Fruit fly (Drosophila melanogaster): ENCODE measurements around the gene rtp.

The rtp gene

DNA sequence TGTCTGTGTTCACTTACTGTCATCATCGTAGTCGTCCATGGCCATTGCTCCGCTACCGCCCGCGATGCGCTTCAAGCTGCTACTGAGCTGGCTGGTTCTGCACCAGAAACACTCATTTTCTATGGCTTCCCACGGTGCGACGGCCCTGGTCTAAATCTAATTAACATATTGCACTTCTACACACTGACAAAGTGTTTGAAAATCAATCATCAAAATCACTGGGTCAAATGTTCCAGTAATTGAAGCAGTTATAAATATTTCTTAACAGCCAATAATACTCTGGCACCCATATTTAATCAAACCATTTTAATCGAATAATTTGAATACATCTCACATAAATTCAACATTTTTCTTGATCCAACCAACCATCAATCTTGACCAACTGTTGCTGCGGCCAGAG is at the start of gene rtp:
Gene rtp, minus strand, starts transcription at position 101 of the 400 bp plus-strand sequence.
- no peak for TF ChIP-seq cnc (optimal IDR thresholded peaks at IDR 0.05)
- TF ChIP-seq CG33017 (tag; optimal IDR thresholded peaks at IDR 0.05), result no peak
- no peak for TF ChIP-seq CG7045 (GFP tag; optimal IDR thresholded peaks at IDR 0.05)
- TF ChIP-seq Hr96 (GFP tag; optimal IDR thresholded peaks at IDR 0.05), result no peak
- TF ChIP-seq CG1620 (GFP tag; optimal IDR thresholded peaks at IDR 0.05), result no peak
- no peak for TF ChIP-seq CG11617 (GFP tag; optimal IDR thresholded peaks at IDR 0.05)
- TF ChIP-seq cic (GFP tag; optimal IDR thresholded peaks at IDR 0.05), result no peak
- TF ChIP-seq CG7101 (tag; optimal IDR thresholded peaks at IDR 0.05), result no peak
- TF ChIP-seq CG12768 (GFP tag; optimal IDR thresholded peaks at IDR 0.05), result no peak
- no peak for TF ChIP-seq Mnt (GFP tag; optimal IDR thresholded peaks at IDR 0.05)
- no peak for TF ChIP-seq tj (GFP tag; optimal IDR thresholded peaks at IDR 0.05)
- TF ChIP-seq CG5204 (GFP tag; optimal IDR thresholded peaks at IDR 0.05), result no peak

DNA sequence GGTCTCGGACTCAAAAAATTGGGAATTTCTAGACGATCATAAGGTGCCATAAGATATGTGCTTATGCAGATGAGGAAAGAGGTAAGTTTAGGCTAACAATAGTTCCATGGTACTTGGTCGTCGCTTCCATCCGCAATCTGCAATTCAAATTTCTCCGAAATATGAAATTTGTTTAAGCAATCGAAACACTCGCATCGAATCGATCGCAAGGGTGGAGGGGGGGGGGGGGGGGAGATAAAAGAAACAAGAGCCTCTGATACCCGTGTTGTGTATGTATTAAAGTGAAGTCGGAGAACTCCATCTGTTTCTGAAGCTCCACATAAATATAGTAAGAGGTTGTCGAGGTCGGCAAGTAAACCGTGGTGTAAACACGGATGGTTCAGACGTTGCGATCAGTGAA is 48.8 kb upstream of the rtp start:
- TF ChIP-seq toe (GFP tag; optimal IDR thresholded peaks at IDR 0.05), result no peak
- TF ChIP-seq cnc (optimal IDR thresholded peaks at IDR 0.05), result no peak
- no peak for TF ChIP-seq CG14711 (tag; optimal IDR thresholded peaks at IDR 0.05)
- TF ChIP-seq kay (GFP tag; ENCODE audit: borderline replicate concordance), result no peak
- no peak for TF ChIP-seq CG33017 (tag; optimal IDR thresholded peaks at IDR 0.05)
- TF ChIP-seq Clk (GFP tag; optimal IDR thresholded peaks at IDR 0.05), result no peak
- TF ChIP-seq pad (GFP tag; optimal IDR thresholded peaks at IDR 0.05), result no peak
- no peak for TF ChIP-seq CG5204 (GFP tag; optimal IDR thresholded peaks at IDR 0.05)
- no peak for TF ChIP-seq Crg-1 (GFP tag; optimal IDR thresholded peaks at IDR 0.05)
- no peak for TF ChIP-seq CG1620 (GFP tag; optimal IDR thresholded peaks at IDR 0.05)
- no peak for TF ChIP-seq CG7101 (tag; optimal IDR thresholded peaks at IDR 0.05)
- no peak for TF ChIP-seq Mnt (GFP tag; optimal IDR thresholded peaks at IDR 0.05)
- no peak for TF ChIP-seq ovo (GFP tag; optimal IDR thresholded peaks at IDR 0.05)
- no peak for TF ChIP-seq Hr96 (GFP tag; optimal IDR thresholded peaks at IDR 0.05)
- no peak for TF ChIP-seq bab1 (GFP tag; optimal IDR thresholded peaks at IDR 0.05)

DNA sequence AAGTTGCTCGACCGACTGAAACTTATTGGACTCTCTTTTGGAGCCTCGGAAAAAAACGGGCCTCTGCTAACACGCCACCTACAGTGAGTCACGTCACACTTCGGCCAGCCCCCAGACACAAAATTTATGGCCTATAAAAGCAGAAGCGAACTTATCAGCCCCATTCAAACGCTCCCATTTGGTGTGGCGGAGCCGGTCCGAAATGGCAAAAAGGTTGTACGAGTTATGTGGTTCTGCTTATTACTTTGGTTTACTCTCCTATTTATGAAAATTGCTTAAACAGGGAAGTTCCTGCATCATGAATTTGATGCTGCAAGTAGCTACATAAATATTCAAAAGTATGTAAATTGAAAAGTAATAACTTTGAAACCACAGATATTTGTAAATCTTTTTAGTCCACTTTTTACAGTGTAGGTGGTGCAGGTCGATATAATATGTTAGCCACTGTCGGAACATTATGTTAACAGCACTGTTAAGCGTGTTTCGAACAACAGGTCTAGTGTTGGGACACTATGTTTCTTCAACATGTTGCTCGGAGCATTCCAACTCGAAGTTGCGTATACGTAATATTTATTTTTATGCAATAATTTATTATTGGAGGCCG is 46.3 kb upstream of the rtp start:
- TF ChIP-seq ovo (GFP tag; optimal IDR thresholded peaks at IDR 0.05) (peak; percentile 43), pad (GFP tag; optimal IDR thresholded peaks at IDR 0.05) (peak; percentile 61), cnc (optimal IDR thresholded peaks at IDR 0.05) (no peak), cic (GFP tag; optimal IDR thresholded peaks at IDR 0.05) (peak; percentile 52), CG33017 (tag; optimal IDR thresholded peaks at IDR 0.05) (peak; percentile 83), CG12768 (GFP tag; optimal IDR thresholded peaks at IDR 0.05) (peak; percentile 89), toe (GFP tag; optimal IDR thresholded peaks at IDR 0.05) (peak; percentile 76), CG11617 (GFP tag; optimal IDR thresholded peaks at IDR 0.05) (peak; percentile 86), CG5204 (GFP tag; optimal IDR thresholded peaks at IDR 0.05) (peak; percentile 92), kay (GFP tag; ENCODE audit: borderline replicate concordance) (peak; percentile 76), Clk (GFP tag; optimal IDR thresholded peaks at IDR 0.05) (peak; percentile 70), Hr96 (GFP tag; optimal IDR thresholded peaks at IDR 0.05) (peak; percentile 81), tj (GFP tag; optimal IDR thresholded peaks at IDR 0.05) (peak; percentile 68), CG7101 (tag; optimal IDR thresholded peaks at IDR 0.05) (peak; percentile 75), CG1620 (GFP tag; optimal IDR thresholded peaks at IDR 0.05) (peak; percentile 45), bab1 (GFP tag; optimal IDR thresholded peaks at IDR 0.05) (peak; percentile 45), Crg-1 (GFP tag; optimal IDR thresholded peaks at IDR 0.05) (peak; percentile 56), CG14711 (tag; optimal IDR thresholded peaks at IDR 0.05) (peak; percentile 59), Mnt (GFP tag; optimal IDR thresholded peaks at IDR 0.05) (peak; percentile 63), CG7045 (GFP tag; optimal IDR thresholded peaks at IDR 0.05) (peak; percentile 91)

DNA sequence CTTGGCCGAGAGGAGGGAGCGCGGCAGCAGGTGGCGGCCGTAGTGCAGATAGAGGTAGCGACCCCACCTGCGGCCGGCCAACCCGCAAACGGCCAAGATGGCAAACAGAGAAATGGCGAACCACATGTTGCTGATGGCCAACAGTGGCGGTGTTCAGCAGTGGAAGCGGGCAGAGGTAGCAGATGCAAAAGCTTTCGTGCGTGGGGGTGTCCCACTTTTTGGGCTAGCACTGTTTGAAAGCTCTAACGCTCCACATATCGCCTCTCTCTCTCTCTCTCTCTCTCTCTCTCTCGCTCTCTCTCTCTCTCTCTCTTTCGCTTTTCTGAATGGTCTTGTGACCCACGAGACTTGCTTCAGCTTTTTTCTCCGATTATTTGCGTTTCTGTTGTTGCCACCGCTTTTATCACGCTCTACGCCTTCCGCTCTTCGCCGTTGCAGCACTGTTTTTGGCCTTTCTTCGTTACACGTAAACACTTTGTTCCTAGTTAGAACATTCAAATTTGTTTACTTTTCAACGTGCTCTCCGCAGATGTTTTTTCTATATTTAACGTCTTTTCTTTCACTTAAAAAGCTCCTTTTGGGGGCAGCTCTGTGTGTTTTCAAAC is 45.7 kb upstream of the rtp start:
- TF ChIP-seq ovo (GFP tag; optimal IDR thresholded peaks at IDR 0.05) (no peak), CG12768 (GFP tag; optimal IDR thresholded peaks at IDR 0.05) (no peak), Hr96 (GFP tag; optimal IDR thresholded peaks at IDR 0.05) (peak; percentile 26), CG5204 (GFP tag; optimal IDR thresholded peaks at IDR 0.05) (no peak), CG7045 (GFP tag; optimal IDR thresholded peaks at IDR 0.05) (peak; percentile 19), Mnt (GFP tag; optimal IDR thresholded peaks at IDR 0.05) (peak; percentile 8), CG1620 (GFP tag; optimal IDR thresholded peaks at IDR 0.05) (no peak), Crg-1 (GFP tag; optimal IDR thresholded peaks at IDR 0.05) (no peak), pad (GFP tag; optimal IDR thresholded peaks at IDR 0.05) (no peak), tj (GFP tag; optimal IDR thresholded peaks at IDR 0.05) (no peak), CG33017 (tag; optimal IDR thresholded peaks at IDR 0.05) (no peak), CG14711 (tag; optimal IDR thresholded peaks at IDR 0.05) (no peak), toe (GFP tag; optimal IDR thresholded peaks at IDR 0.05) (no peak)

DNA sequence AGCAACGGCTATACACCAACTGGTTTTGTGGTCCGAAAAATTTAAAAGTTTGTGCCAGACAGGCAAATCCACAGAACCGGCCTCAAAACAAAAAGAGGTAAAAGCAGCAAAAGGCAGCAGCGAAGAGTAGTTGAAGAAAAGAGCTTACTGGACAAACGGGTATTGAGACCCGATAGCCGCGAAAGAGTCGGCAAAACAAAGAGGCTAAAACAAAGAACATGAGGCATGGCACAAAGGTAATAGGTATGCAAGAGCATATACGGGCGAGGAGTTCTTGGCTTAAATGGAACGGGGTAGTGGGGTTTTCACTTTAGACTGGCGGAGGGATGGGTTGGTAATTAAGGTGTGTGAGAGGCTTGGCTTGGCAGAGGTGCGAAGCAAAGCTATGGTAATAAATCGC is 44.0 kb upstream of the rtp start:
- TF ChIP-seq kay (GFP tag; ENCODE audit: borderline replicate concordance), result no peak
- peak; percentile 91 for TF ChIP-seq tj (GFP tag; optimal IDR thresholded peaks at IDR 0.05)

DNA sequence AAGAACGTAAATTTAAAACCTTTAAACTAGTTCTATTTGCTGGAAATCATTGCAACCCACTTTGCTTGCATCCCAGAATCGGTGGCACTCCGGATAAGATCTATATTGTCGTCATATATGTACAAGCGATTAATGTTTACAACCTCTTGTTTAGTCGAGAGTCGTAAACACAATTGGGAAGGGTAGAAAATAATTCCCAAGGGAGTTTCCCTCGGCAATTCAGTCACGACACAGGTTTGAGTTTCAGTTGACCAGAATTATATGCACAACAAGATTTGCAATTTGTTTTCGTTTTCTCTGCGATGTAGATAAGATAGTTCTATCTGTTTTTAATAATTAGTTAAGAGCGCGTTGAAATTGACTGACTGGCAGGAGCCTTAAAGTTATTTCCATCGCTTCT is 43.3 kb upstream of the rtp start:
- peak; percentile 50 for TF ChIP-seq CG33017 (tag; optimal IDR thresholded peaks at IDR 0.05)
- peak; percentile 42 for TF ChIP-seq cic (GFP tag; optimal IDR thresholded peaks at IDR 0.05)
- TF ChIP-seq CG7045 (GFP tag; optimal IDR thresholded peaks at IDR 0.05), result no peak
- TF ChIP-seq CG12768 (GFP tag; optimal IDR thresholded peaks at IDR 0.05), result no peak
- no peak for TF ChIP-seq cnc (optimal IDR thresholded peaks at IDR 0.05)
- TF ChIP-seq kay (GFP tag; ENCODE audit: borderline replicate concordance), result peak; percentile 28

All from whole organism, adult.